Fruit fly (Drosophila melanogaster): ENCODE measurements around the gene sov.

Gene sov

dm6 chrX:6802376-6803080, 46.4 kb downstream of the sov start (continued):
- TF ChIP-seq Med (GFP tag) (peak; percentile 38), CG10267 (tag; optimal IDR thresholded peaks at IDR 0.05) (no peak), Elba2 (GFP tag; optimal IDR thresholded peaks at IDR 0.05) (peak; percentile 38), Ets65A (GFP tag) (peak; percentile 2), CG1233 (GFP tag; optimal IDR thresholded peaks at IDR 0.05) (no peak), Kr (GFP tag; optimal IDR thresholded peaks at IDR 0.05) (no peak), CG2202 (tag; optimal IDR thresholded peaks at IDR 0.05) (no peak), gcm (GFP tag; optimal IDR thresholded peaks at IDR 0.05) (no peak)

dm6 chrX:6803312-6803794, 47.2 kb downstream of the sov start, which contains the start of the genes C3G and pod1:
C3G (minus strand) TSS chrX:6803593.
pod1 (plus strand) TSS chrX:6803684.
- TF ChIP-seq CG13624 (GFP tag; optimal IDR thresholded peaks at IDR 0.05) (peak; percentile 78), CG1529 (GFP tag; optimal IDR thresholded peaks at IDR 0.05) (no peak), trh (GFP tag; optimal IDR thresholded peaks at IDR 0.05) (no peak), CG12942 (GFP tag; optimal IDR thresholded peaks at IDR 0.05) (peak; percentile 32), cwo (GFP tag; optimal IDR thresholded peaks at IDR 0.05) (no peak), CG2120 (GFP tag; optimal IDR thresholded peaks at IDR 0.05) (peak; percentile 53), Opbp (GFP tag; IDR thresholded peaks at IDR 0.05; ENCODE audit: partially characterized antibody) (peak; percentile 99), az2 (GFP tag; optimal IDR thresholded peaks at IDR 0.05) (no peak), CG4360 (GFP tag; IDR thresholded peaks at IDR 0.05) (peak; percentile 57), CG33557 (GFP tag; optimal IDR thresholded peaks at IDR 0.05) (no peak), lilli (GFP tag; optimal IDR thresholded peaks at IDR 0.05) (peak; percentile 54), zfh1 (GFP tag; IDR thresholded peaks at IDR 0.05) (0 out of 3 replicates have a peak, but pooled peaks have one; percentile 40), CG16815 (GFP tag; optimal IDR thresholded peaks at IDR 0.05) (no peak), ttk (GFP tag; IDR thresholded peaks at IDR 0.05) (no peak), h (optimal IDR thresholded peaks at IDR 0.05) (no peak), nom (GFP tag; optimal IDR thresholded peaks at IDR 0.05) (no peak), gt (GFP tag; IDR thresholded peaks at IDR 0.05) (no peak), CG15011 (GFP tag; optimal IDR thresholded peaks at IDR 0.05) (no peak), CG4617 (GFP tag; optimal IDR thresholded peaks at IDR 0.05; ENCODE audit: borderline replicate concordance) (peak; percentile 92), hth (optimal IDR thresholded peaks at IDR 0.05) (no peak), knrl (GFP tag; IDR thresholded peaks at IDR 0.05; ENCODE audit: partially characterized antibody) (peak; percentile 98), CG11560 (tag; IDR thresholded peaks at IDR 0.05) (peak; percentile 54; the same call in 2 of the 3 replicates), lola (GFP tag; optimal IDR thresholded peaks at IDR 0.05) (no peak), pb (GFP tag; optimal IDR thresholded peaks at IDR 0.05) (peak; percentile 26), tna (GFP tag; IDR thresholded peaks at IDR 0.05; ENCODE audit: partially characterized antibody) (peak; percentile 98), CG18011 (GFP tag; optimal IDR thresholded peaks at IDR 0.05) (peak; percentile 23), corto (GFP tag; optimal IDR thresholded peaks at IDR 0.05) (no peak), CG11085 (GFP tag; IDR thresholded peaks at IDR 0.05) (no peak), CG16779 (GFP tag; IDR thresholded peaks at IDR 0.05) (no peak), ranshi (GFP tag; IDR thresholded peaks at IDR 0.05) (no peak), CoRest (tag; optimal IDR thresholded peaks at IDR 0.05) (peak; percentile 30), CG11696 (GFP tag; IDR thresholded peaks at IDR 0.05) (no peak), CG4854 (GFP tag; optimal IDR thresholded peaks at IDR 0.05) (peak; percentile 27), sc (optimal IDR thresholded peaks at IDR 0.05) (no peak), sc (GFP tag; optimal IDR thresholded peaks at IDR 0.05) (no peak), gsb-n (tag; optimal IDR thresholded peaks at IDR 0.05) (no peak), CHES-1-like (GFP tag; optimal IDR thresholded peaks at IDR 0.05) (peak; percentile 70), ATbp (GFP tag; optimal IDR thresholded peaks at IDR 0.05) (no peak), HmgZ (tag; optimal IDR thresholded peaks at IDR 0.05) (peak; percentile 75), CG10565 (GFP tag; optimal IDR thresholded peaks at IDR 0.05) (no peak), CG12299 (tag; optimal IDR thresholded peaks at IDR 0.05) (peak; percentile 39), CG2202 (tag; optimal IDR thresholded peaks at IDR 0.05) (no peak)
